Fruit fly (Drosophila melanogaster): ENCODE results near the gene CG7304.

Gene CG7304

dm6 chr3L:15661567-15661966, 18.0 kb upstream of the CG7304 start, which contains the start of gene CG43082:
Gene CG43082, plus strand, starts transcription at chr3L:15661867.
- TF ChIP-seq Abd-B (GFP tag; optimal IDR thresholded peaks at IDR 0.05) (no peak), Vsx2 (GFP tag; optimal IDR thresholded peaks at IDR 0.05; ENCODE audit: partially characterized antibody) (no peak), OdsH (GFP tag; optimal IDR thresholded peaks at IDR 0.05) (no peak), woc (GFP tag; optimal IDR thresholded peaks at IDR 0.05) (no peak), foxo (GFP tag; optimal IDR thresholded peaks at IDR 0.05) (no peak), Sp1 (GFP tag; optimal IDR thresholded peaks at IDR 0.05) (no peak), Hr83 (GFP tag; optimal IDR thresholded peaks at IDR 0.05; ENCODE audit: poor library complexity, severe bottlenecking) (no peak), Hr78 (GFP tag; optimal IDR thresholded peaks at IDR 0.05) (no peak)

DNA sequence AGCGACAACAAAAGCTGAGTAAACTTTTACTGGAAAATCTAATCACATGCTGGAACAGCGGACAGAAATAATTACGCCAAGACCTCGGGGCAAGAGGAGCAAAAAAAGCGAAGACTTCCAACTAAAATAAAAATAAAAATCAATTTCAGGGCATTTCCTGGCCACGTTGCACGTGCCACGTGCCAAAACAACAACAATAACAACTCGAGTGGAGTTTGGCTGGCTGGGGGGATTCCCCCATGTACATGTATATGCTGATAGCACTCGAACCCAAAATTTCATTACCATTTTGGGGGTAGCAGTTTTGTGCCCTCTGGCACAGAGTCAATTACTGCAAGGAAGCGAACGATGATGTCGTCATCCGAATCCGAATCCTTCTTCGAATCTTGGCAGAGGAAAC, 17.0 kb upstream of the CG7304 start:
- TF ChIP-seq Abd-B (GFP tag; optimal IDR thresholded peaks at IDR 0.05) (no peak), fru (GFP tag; optimal IDR thresholded peaks at IDR 0.05) (no peak), woc (GFP tag; optimal IDR thresholded peaks at IDR 0.05) (no peak)

dm6 chr3L:15664199-15664794, 15.2 kb upstream of the CG7304 start:
- TF ChIP-seq Sp1 (GFP tag; optimal IDR thresholded peaks at IDR 0.05): no peak
- no peak for TF ChIP-seq dmrt93B (GFP tag; optimal IDR thresholded peaks at IDR 0.05)
- no peak for TF ChIP-seq woc (GFP tag; optimal IDR thresholded peaks at IDR 0.05)
- no peak for TF ChIP-seq ey (GFP tag; optimal IDR thresholded peaks at IDR 0.05)

DNA sequence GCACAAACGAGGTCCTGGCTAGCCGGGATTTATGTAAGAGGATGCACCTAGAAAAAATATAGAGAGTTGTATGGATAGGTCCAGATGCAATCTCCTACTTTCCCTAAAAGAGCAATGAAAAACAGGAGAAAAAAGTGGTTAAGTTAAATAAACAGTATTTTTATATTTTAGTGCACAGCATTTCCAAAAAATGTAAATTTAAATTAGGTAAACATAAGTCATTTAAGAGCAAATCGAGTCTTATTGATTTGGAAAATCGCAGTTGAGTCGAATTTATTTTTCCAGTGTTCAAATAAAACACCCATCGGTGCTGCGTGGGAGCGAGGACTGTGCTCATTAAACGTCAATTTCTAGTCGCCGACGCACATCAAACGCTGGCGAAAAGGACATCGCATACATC, 13.8 kb upstream of the CG7304 start:
- no peak for TF ChIP-seq CG32264 (GFP tag; optimal IDR thresholded peaks at IDR 0.05)
- no peak for TF ChIP-seq pan (optimal IDR thresholded peaks at IDR 0.05)
- TF ChIP-seq foxo (GFP tag; optimal IDR thresholded peaks at IDR 0.05): no peak
- no peak for TF ChIP-seq usp (GFP tag; optimal IDR thresholded peaks at IDR 0.05)
- TF ChIP-seq ey (GFP tag; optimal IDR thresholded peaks at IDR 0.05): no peak
- no peak for TF ChIP-seq fru (GFP tag; optimal IDR thresholded peaks at IDR 0.05)
- no peak for TF ChIP-seq dl (GFP tag; optimal IDR thresholded peaks at IDR 0.05; ENCODE audit: insufficient read depth in 1 of 2, partially characterized antibody in 2 of 2)
- no peak for TF ChIP-seq brk (GFP tag; optimal IDR thresholded peaks at IDR 0.05)
- TF ChIP-seq GATAd (GFP tag; optimal IDR thresholded peaks at IDR 0.05): no peak
- TF ChIP-seq h (GFP tag; optimal IDR thresholded peaks at IDR 0.05): no peak
- no peak for TF ChIP-seq Dif (GFP tag; optimal IDR thresholded peaks at IDR 0.05; ENCODE audit: partially characterized antibody)
- TF ChIP-seq Hr78 (GFP tag; optimal IDR thresholded peaks at IDR 0.05): no peak
- no peak for TF ChIP-seq N (GFP tag; optimal IDR thresholded peaks at IDR 0.05)
- no peak for TF ChIP-seq HLH106 (tag; optimal IDR thresholded peaks at IDR 0.05)
- no peak for TF ChIP-seq Vsx2 (GFP tag; optimal IDR thresholded peaks at IDR 0.05; ENCODE audit: partially characterized antibody)
- no peak for TF ChIP-seq Hr83 (GFP tag; optimal IDR thresholded peaks at IDR 0.05; ENCODE audit: poor library complexity, severe bottlenecking)
- TF ChIP-seq CG9705 (GFP tag; optimal IDR thresholded peaks at IDR 0.05): no peak

dm6 chr3L:15669939-15670338, 9.6 kb upstream of the CG7304 start:
- TF ChIP-seq lola (GFP tag; optimal IDR thresholded peaks at IDR 0.05): no peak
- no peak for TF ChIP-seq h (GFP tag; optimal IDR thresholded peaks at IDR 0.05)
- no peak for TF ChIP-seq OdsH (GFP tag; optimal IDR thresholded peaks at IDR 0.05)

DNA sequence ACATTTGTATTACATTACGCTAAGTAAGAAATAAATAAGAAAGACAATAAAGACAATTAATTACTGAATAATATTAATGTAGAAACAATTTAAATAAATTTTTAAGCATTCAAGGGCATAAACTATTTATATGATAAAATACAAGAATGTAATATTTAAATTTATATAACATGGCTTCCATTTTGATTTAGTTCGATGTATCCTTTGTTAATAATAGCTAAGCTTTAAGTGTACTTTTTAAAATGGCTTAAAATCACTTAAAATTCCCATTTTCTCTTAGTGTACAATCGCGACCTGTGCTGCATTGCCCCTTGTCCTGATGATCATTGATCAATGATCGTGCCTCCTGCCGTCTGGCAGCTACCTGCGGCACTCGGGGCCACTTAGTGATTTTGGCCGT, 9.1 kb upstream of the CG7304 start:
- TF ChIP-seq foxo (GFP tag; optimal IDR thresholded peaks at IDR 0.05): peak in 1 of 2 experiments; percentile 55
- no peak for TF ChIP-seq GATAd (GFP tag; optimal IDR thresholded peaks at IDR 0.05)
- no peak for TF ChIP-seq Rel (GFP tag; optimal IDR thresholded peaks at IDR 0.05)
- no peak for TF ChIP-seq Rel (tag; optimal IDR thresholded peaks at IDR 0.05)
- TF ChIP-seq h (GFP tag; optimal IDR thresholded peaks at IDR 0.05): peak; percentile 25
- TF ChIP-seq fru (GFP tag; optimal IDR thresholded peaks at IDR 0.05): peak; percentile 32
- peak; percentile 71 for TF ChIP-seq Sp1 (GFP tag; optimal IDR thresholded peaks at IDR 0.05)
- peak; percentile 54 for TF ChIP-seq HLH106 (tag; optimal IDR thresholded peaks at IDR 0.05)
- no peak for TF ChIP-seq jim (GFP tag; optimal IDR thresholded peaks at IDR 0.05)
- TF ChIP-seq psq (GFP tag; optimal IDR thresholded peaks at IDR 0.05): peak; percentile 54
- TF ChIP-seq rgr (GFP tag; optimal IDR thresholded peaks at IDR 0.05): peak; percentile 56
- TF ChIP-seq dmrt93B (GFP tag; optimal IDR thresholded peaks at IDR 0.05): peak; percentile 40
- TF ChIP-seq Vsx2 (GFP tag; optimal IDR thresholded peaks at IDR 0.05; ENCODE audit: partially characterized antibody): no peak
- TF ChIP-seq Hr78 (GFP tag; optimal IDR thresholded peaks at IDR 0.05): no peak
- peak; percentile 65 for TF ChIP-seq OdsH (GFP tag; optimal IDR thresholded peaks at IDR 0.05)

Measured in whole organism, wandering third instar larva.